Fruit fly (Drosophila melanogaster) whole organism, prepupa: ENCODE results near the gene mRpS34.

Experiments used
- Blimp-1 ChIP-seq: fragments of 200-800 bp; sonication (Bioruptor generic); optimal IDR thresholded peaks from 3 replicates; lab custom pipeline; 2017; ENCODE audit warnings: missing biosample characterization, missing genetic modification characterization, mild to moderate bottlenecking, moderate library complexity, missing genetic modification reagents
- CG10631 ChIP-seq: fragments of 200-800 bp; sonication (Bioruptor generic); optimal IDR thresholded peaks from 2 replicates; lab custom pipeline; 2016; ENCODE audit warnings: missing biosample characterization, missing genetic modification characterization
- CG10669 ChIP-seq: fragments of 200-800 bp; sonication (Bioruptor generic); optimal IDR thresholded peaks from 3 replicates; lab custom pipeline; 2018; ENCODE audit warnings: missing biosample characterization, mild to moderate bottlenecking, missing genetic modification characterization, moderate library complexity
- CG11294 ChIP-seq: fragments of 200-800 bp; sonication (Bioruptor generic); IDR thresholded peaks from 2 replicates; pipeline ENCODE4 v1.3.6; 2022; ENCODE audit warnings: missing biosample characterization, missing genetic modification characterization
- CG11762 ChIP-seq: fragments of 200-800 bp; sonication (Bioruptor generic); optimal IDR thresholded peaks from 3 replicates; lab custom pipeline; 2016; ENCODE audit warnings: missing biosample characterization, missing genetic modification characterization; ENCODE audit not compliant: insufficient read depth
- CG11902 ChIP-seq: fragments of 200-800 bp; sonication (Bioruptor generic); optimal IDR thresholded peaks from 3 replicates; lab custom pipeline; 2016; ENCODE audit warnings: missing biosample characterization, missing genetic modification characterization
- CG15336 ChIP-seq: fragments of 200-800 bp; sonication (Bioruptor generic); IDR thresholded peaks from 2 replicates; pipeline ENCODE4 v1.3.6; 2022; ENCODE audit warnings: missing biosample characterization, missing genetic modification characterization
- CG1621 ChIP-seq: fragments of 200-800 bp; sonication (Bioruptor generic); optimal IDR thresholded peaks from 3 replicates; lab custom pipeline; 2018; ENCODE audit warnings: missing biosample characterization, mild to moderate bottlenecking, missing genetic modification characterization
- CG3032 ChIP-seq: fragments of 200-800 bp; optimal IDR thresholded peaks from 2 replicates; lab custom pipeline; 2019; ENCODE audit warnings: missing biosample characterization, mild to moderate bottlenecking, missing genetic modification characterization, moderate library complexity
- CG31627 ChIP-seq: fragments of 200-800 bp; sonication (Bioruptor generic); optimal IDR thresholded peaks from 3 replicates; lab custom pipeline; 2016; ENCODE audit warnings: missing biosample characterization, missing genetic modification characterization
- CG32006 ChIP-seq: fragments of 200-800 bp; sonication (Bioruptor generic); optimal IDR thresholded peaks from 3 replicates; lab custom pipeline; 2017; ENCODE audit warnings: missing biosample characterization, mild to moderate bottlenecking, missing genetic modification characterization
- CG34406 ChIP-seq: fragments of 200-800 bp; sonication (Bioruptor generic); optimal IDR thresholded peaks from 3 replicates; lab custom pipeline; 2016; ENCODE audit warnings: missing biosample characterization, missing genetic modification characterization
- CG4318 ChIP-seq: fragments of 200-800 bp; sonication (Bioruptor generic); optimal IDR thresholded peaks from 3 replicates; lab custom pipeline; 2017; ENCODE audit warnings: missing biosample characterization, mild to moderate bottlenecking, missing genetic modification characterization
- CG6163 ChIP-seq: fragments of 200-800 bp; sonication (Bioruptor generic); IDR thresholded peaks from 3 replicates; pipeline ENCODE4 v1.3.6; 2022; ENCODE audit warnings: missing biosample characterization, missing genetic modification characterization
- CG6276 ChIP-seq: fragments of 200-800 bp; sonication (Bioruptor generic); optimal IDR thresholded peaks from 2 replicates; lab custom pipeline; 2017; ENCODE audit warnings: missing biosample characterization, mild to moderate bottlenecking, missing genetic modification characterization
- CG6854 ChIP-seq: fragments of 200-800 bp; sonication (Bioruptor generic); optimal IDR thresholded peaks from 2 replicates; lab custom pipeline; 2017; ENCODE audit warnings: missing biosample characterization, mild to moderate bottlenecking, missing genetic modification characterization
- CG7368 ChIP-seq: fragments of 200-800 bp; sonication (Bioruptor generic); optimal IDR thresholded peaks from 3 replicates; lab custom pipeline; 2016; ENCODE audit warnings: missing biosample characterization, missing genetic modification characterization
- CG8119 ChIP-seq: fragments of 200-800 bp; sonication (Bioruptor generic); IDR thresholded peaks from 3 replicates; pipeline ENCODE4 v1.3.6; 2022; ENCODE audit warnings: missing biosample characterization, missing genetic modification characterization
- CG8632 ChIP-seq: fragments of 200-800 bp; sonication (Bioruptor generic); optimal IDR thresholded peaks from 3 replicates; lab custom pipeline; 2016; ENCODE audit warnings: missing biosample characterization, missing genetic modification characterization
- CG9139 ChIP-seq: fragments of 200-800 bp; sonication (Bioruptor generic); optimal IDR thresholded peaks from 3 replicates; lab custom pipeline; 2017; ENCODE audit warnings: missing biosample characterization, mild to moderate bottlenecking, missing genetic modification characterization
- Eip75B ChIP-seq: fragments of 200-800 bp; sonication (Bioruptor generic); optimal IDR thresholded peaks from 3 replicates; lab custom pipeline; 2016; ENCODE audit warnings: missing biosample characterization, missing genetic modification characterization
- Eip78C ChIP-seq: fragments of 200-800 bp; sonication (Bioruptor generic); peaks from one replicate; lab custom pipeline; 2016; ENCODE audit warnings: missing biosample characterization, missing genetic modification characterization
- Eip93F ChIP-seq: fragments of 200-800 bp; sonication (Bioruptor generic); optimal IDR thresholded peaks from 2 replicates; lab custom pipeline; 2016; ENCODE audit warnings: missing biosample characterization, mild to moderate bottlenecking, missing genetic modification characterization
- Ets21C ChIP-seq: fragments of 200-800 bp; sonication (Bioruptor generic); optimal IDR thresholded peaks from 3 replicates; lab custom pipeline; 2016; ENCODE audit warnings: missing biosample characterization, missing genetic modification characterization
- Ets96B ChIP-seq: fragments of 200-800 bp; optimal IDR thresholded peaks from 2 replicates; lab custom pipeline; 2019; ENCODE audit warnings: missing biosample characterization, mild to moderate bottlenecking, missing genetic modification characterization, moderate library complexity
- Gug ChIP-seq: fragments of 200-800 bp; sonication (Bioruptor generic); IDR thresholded peaks from 2 replicates; pipeline ENCODE4 v1.3.6; 2022; ENCODE audit warnings: missing biosample characterization, missing genetic modification characterization
- Hr39 ChIP-seq: fragments of 200-800 bp; sonication (Bioruptor generic); optimal IDR thresholded peaks from 2 replicates; lab custom pipeline; 2016; ENCODE audit warnings: missing biosample characterization, missing genetic modification characterization
- Hr4 ChIP-seq: fragments of 200-800 bp; sonication (Bioruptor generic); optimal IDR thresholded peaks from 3 replicates; lab custom pipeline; 2016; ENCODE audit warnings: missing biosample characterization, missing genetic modification characterization
- Lpt ChIP-seq: fragments of 200-800 bp; sonication (Bioruptor generic); optimal IDR thresholded peaks from 3 replicates; lab custom pipeline; 2016; ENCODE audit warnings: missing biosample characterization, missing genetic modification characterization
- Met ChIP-seq: fragments of 200-800 bp; sonication (Bioruptor generic); optimal IDR thresholded peaks from 3 replicates; lab custom pipeline; 2016; ENCODE audit warnings: missing biosample characterization, missing genetic modification characterization
- OdsH ChIP-seq: fragments of 200-800 bp; sonication (Bioruptor generic); optimal IDR thresholded peaks from 3 replicates; lab custom pipeline; 2016; ENCODE audit warnings: missing biosample characterization, missing genetic modification characterization
- Sox102F ChIP-seq: fragments of 200-800 bp; sonication (Bioruptor generic); optimal IDR thresholded peaks from 2 replicates; lab custom pipeline; 2016; ENCODE audit warnings: missing biosample characterization, mild to moderate bottlenecking, missing genetic modification characterization
- Sox14 ChIP-seq: fragments of 200-800 bp; sonication (Bioruptor generic); optimal IDR thresholded peaks from 3 replicates; lab custom pipeline; 2016; ENCODE audit warnings: missing biosample characterization, missing genetic modification characterization
- achi ChIP-seq: fragments of 200-800 bp; sonication (Bioruptor generic); optimal IDR thresholded peaks from 3 replicates; lab custom pipeline; 2016; ENCODE audit warnings: missing biosample characterization, missing genetic modification characterization
- acj6 ChIP-seq: fragments of 200-800 bp; sonication (Bioruptor generic); optimal IDR thresholded peaks from 3 replicates; lab custom pipeline; 2016; ENCODE audit warnings: missing biosample characterization, missing genetic modification characterization
- cyc ChIP-seq: fragments of 200-800 bp; sonication (Bioruptor generic); optimal IDR thresholded peaks from 3 replicates; lab custom pipeline; 2016; ENCODE audit warnings: missing biosample characterization, missing genetic modification characterization
- dsx ChIP-seq: fragments of 200-800 bp; optimal IDR thresholded peaks from 3 replicates; lab custom pipeline; 2019; ENCODE audit warnings: missing biosample characterization, mild to moderate bottlenecking, missing genetic modification characterization, moderate library complexity; ENCODE audit not compliant: poor library complexity, severe bottlenecking
- eg ChIP-seq: fragments of 200-800 bp; sonication (Bioruptor generic); IDR thresholded peaks from 3 replicates; pipeline ENCODE4 v1.3.6; 2022; ENCODE audit warnings: missing biosample characterization, missing genetic modification characterization
- esn ChIP-seq: fragments of 200-800 bp; sonication (Bioruptor generic); optimal IDR thresholded peaks from 2 replicates; lab custom pipeline; 2016; ENCODE audit warnings: missing biosample characterization, mild to moderate bottlenecking, missing genetic modification characterization, moderate library complexity
- fd85E ChIP-seq: fragments of 200-800 bp; sonication (Bioruptor generic); optimal IDR thresholded peaks from 3 replicates; lab custom pipeline; 2016; ENCODE audit warnings: missing biosample characterization, missing genetic modification characterization
- fkh ChIP-seq: fragments of 200-800 bp; sonication (Bioruptor generic); optimal IDR thresholded peaks from 3 replicates; lab custom pipeline; 2017; ENCODE audit warnings: missing biosample characterization, mild to moderate bottlenecking, missing genetic modification characterization, moderate library complexity
- lz ChIP-seq: fragments of 200-800 bp; sonication (Bioruptor generic); optimal IDR thresholded peaks from 3 replicates; lab custom pipeline; 2016; ENCODE audit warnings: missing biosample characterization, missing genetic modification characterization
- salr ChIP-seq, 2 experiments: fragments of 200-800 bp; sonication (Bioruptor generic); optimal IDR thresholded peaks; 3 replicates each; lab custom pipeline; 2016 to 2018; ENCODE audit warnings: missing biosample characterization in 2 of 2, missing genetic modification characterization in 2 of 2, mild to moderate bottlenecking in 1 of 2
- spab ChIP-seq: fragments of 200-800 bp; sonication (Bioruptor generic); optimal IDR thresholded peaks from 2 replicates; lab custom pipeline; 2017; ENCODE audit warnings: missing biosample characterization, mild to moderate bottlenecking, missing genetic modification characterization, missing genetic modification reagents
- ss ChIP-seq, 2 experiments: fragments of 200-800 bp; sonication (Bioruptor generic); optimal IDR thresholded peaks; 2 replicates in 1 of 2; 3 replicates in 1 of 2; lab custom pipeline; 2017 to 2018; ENCODE audit warnings: mild to moderate bottlenecking in 2 of 2, missing biosample characterization in 2 of 2, missing genetic modification characterization in 2 of 2, moderate library complexity in 1 of 2
- vri ChIP-seq: fragments of 200-800 bp; sonication (Bioruptor generic); optimal IDR thresholded peaks from 3 replicates; lab custom pipeline; 2016; ENCODE audit warnings: missing biosample characterization, mild to moderate bottlenecking, missing genetic modification characterization

Gene mRpS34

DNA sequence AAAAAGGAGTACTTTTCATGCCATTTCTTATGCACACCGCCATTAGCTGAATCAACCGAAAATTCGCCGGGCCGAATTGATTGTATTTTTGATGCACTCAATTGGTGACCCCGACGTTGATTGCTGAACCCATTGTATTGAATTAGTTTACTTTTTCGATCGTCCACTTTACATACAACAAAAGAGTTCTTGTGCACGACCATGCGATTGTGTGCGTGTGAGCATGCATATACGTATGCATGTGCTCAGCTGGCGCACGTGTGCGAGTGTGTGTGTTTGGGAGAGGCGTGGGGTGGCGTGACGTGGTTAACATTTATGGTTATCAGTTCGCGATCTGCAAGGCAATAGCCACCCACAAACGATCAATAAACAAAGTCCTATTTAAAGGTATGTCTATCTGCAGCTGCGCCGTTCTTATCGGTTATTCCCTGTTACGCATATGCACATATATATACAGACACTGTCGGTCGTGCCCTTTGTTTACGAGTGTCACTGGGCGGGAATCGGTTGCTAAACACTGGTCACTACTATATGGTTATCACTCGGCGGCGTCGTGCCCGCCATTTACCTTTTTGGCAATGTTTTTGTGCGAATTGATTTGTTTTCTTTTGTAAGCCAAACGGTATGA lies 37.5 kb downstream of the mRpS34 start (continued):
- no peak for TF ChIP-seq eg (GFP tag; lab: Robert Waterston, UW)
- TF ChIP-seq fkh (GFP tag; lab: Kevin White, UChicago): peak; percentile 36
- TF ChIP-seq CG32006 (GFP tag; lab: Kevin White, UChicago): no peak
- TF ChIP-seq Gug (GFP tag; lab: Robert Waterston, UW): no peak
- peak; percentile 84 for TF ChIP-seq vri (GFP tag; lab: Kevin White, UChicago)
- TF ChIP-seq CG10631: no peak
- peak; percentile 83 for TF ChIP-seq ss (GFP tag; optimal IDR thresholded peaks at IDR 0.05; lab: Kevin White, UChicago)
- TF ChIP-seq Hr4 (GFP tag; lab: Kevin White, UChicago): no peak

DNA sequence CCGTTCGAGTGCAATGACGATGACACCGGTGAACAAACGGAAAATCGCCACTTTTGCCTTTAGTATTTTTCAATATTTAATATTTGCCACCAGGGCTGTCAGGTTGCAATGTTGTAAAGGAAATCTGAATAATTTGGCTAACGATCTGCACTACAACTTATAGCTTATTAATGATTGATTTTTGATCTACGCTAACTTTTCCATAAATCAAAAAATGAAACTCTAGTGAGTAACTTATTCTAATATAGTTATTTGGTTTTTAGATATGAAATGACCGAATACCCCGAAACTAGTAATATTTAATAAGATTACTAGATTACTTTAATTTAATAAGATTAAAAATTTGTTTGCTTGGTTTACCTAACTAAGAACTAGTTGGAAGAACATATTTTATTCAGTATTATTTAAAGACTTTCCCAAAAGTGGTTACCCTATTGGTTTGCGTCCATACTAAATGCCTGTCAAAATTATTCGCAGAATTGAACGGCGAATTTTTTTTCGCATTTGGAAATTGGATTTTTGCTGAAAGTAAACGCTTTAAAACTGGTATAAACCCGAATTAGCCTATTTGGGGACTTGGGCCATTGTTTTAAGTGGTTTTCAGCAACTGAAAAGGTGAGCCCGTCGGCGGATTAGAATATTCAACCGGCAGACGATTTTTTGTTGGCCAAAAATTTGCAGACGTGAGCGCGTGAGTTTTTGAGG lies 38.2 kb downstream of the mRpS34 start, which contains the start of the genes Agpat3 and RAF2:
Agpat3 (minus strand) TSS at position 78 of the 705 bp plus-strand sequence.
RAF2 (plus strand) TSS at position 448 of the 705 bp plus-strand sequence.
- no peak for TF ChIP-seq spab (GFP tag; lab: Kevin White, UChicago)
- TF ChIP-seq CG6854 (GFP tag; lab: Kevin White, UChicago): no peak
- TF ChIP-seq Hr4 (GFP tag; lab: Kevin White, UChicago): peak; percentile 37
- TF ChIP-seq salr (GFP tag; optimal IDR thresholded peaks at IDR 0.05; lab: Kevin White, UChicago): peak in 1 of 2 experiments; percentile 40
- TF ChIP-seq acj6 (GFP tag; lab: Kevin White, UChicago): peak; percentile 63
- TF ChIP-seq CG31627 (GFP tag; lab: Kevin White, UChicago): peak; percentile 67
- no peak for TF ChIP-seq CG8632 (GFP tag; lab: Kevin White, UChicago)
- TF ChIP-seq lz: peak; percentile 34
- TF ChIP-seq vri (GFP tag; lab: Kevin White, UChicago): no peak
- TF ChIP-seq CG9139 (GFP tag; lab: Kevin White, UChicago): no peak
- peak; percentile 12 for TF ChIP-seq CG4318 (GFP tag; lab: Kevin White, UChicago)
- TF ChIP-seq CG6276 (GFP tag; lab: Kevin White, UChicago): no peak
- TF ChIP-seq CG8119 (GFP tag; lab: Robert Waterston, UW): 0 out of 3 replicates have a peak, but pooled peaks have one; percentile 29
- no peak for TF ChIP-seq CG7368 (GFP tag; lab: Kevin White, UChicago)
- TF ChIP-seq OdsH (GFP tag; lab: Kevin White, UChicago): peak; percentile 58
- TF ChIP-seq Ets21C (GFP tag; lab: Kevin White, UChicago): peak; percentile 23
- TF ChIP-seq Ets96B: peak; percentile 29
- TF ChIP-seq CG10669: peak; percentile 16
- no peak for TF ChIP-seq CG1621
- TF ChIP-seq Eip75B (GFP tag; lab: Kevin White, UChicago): peak; percentile 7
- TF ChIP-seq Eip78C (GFP tag; lab: Kevin White, UChicago): peak; percentile 44
- peak; percentile 52 for TF ChIP-seq CG10631
- TF ChIP-seq CG6163 (GFP tag; lab: Robert Waterston, UW): 0 out of 3 replicates have a peak, but pooled peaks have one; percentile 40
- peak; percentile 59; the same call in 1 of the 3 replicates for TF ChIP-seq eg (GFP tag; lab: Robert Waterston, UW)
- TF ChIP-seq Blimp-1 (GFP tag; lab: Kevin White, UChicago): no peak
- TF ChIP-seq esn (GFP tag; lab: Kevin White, UChicago): peak; percentile 46
- peak; percentile 42 for TF ChIP-seq CG32006 (GFP tag; lab: Kevin White, UChicago)
- peak; percentile 20 for TF ChIP-seq Met (GFP tag; lab: Kevin White, UChicago)
- no peak for TF ChIP-seq CG11762 (GFP tag; lab: Kevin White, UChicago)
- no peak for TF ChIP-seq Lpt
- peak; percentile 61 for TF ChIP-seq cyc (GFP tag; lab: Kevin White, UChicago)
- TF ChIP-seq fd85E (GFP tag; lab: Kevin White, UChicago): no peak
- peak; percentile 57 for TF ChIP-seq CG3032 (tag; lab: Kevin White, UChicago)
- TF ChIP-seq CG11902 (GFP tag; lab: Kevin White, UChicago): peak; percentile 49
- TF ChIP-seq CG11294 (GFP tag; lab: Robert Waterston, UW): peak; percentile 31; the same call in 1 of the 2 replicates
- TF ChIP-seq Hr39: peak; percentile 42
- no peak for TF ChIP-seq Sox102F (GFP tag; lab: Kevin White, UChicago)
- TF ChIP-seq fkh (GFP tag; lab: Kevin White, UChicago): no peak
- TF ChIP-seq CG34406: peak; percentile 30
- no peak for TF ChIP-seq Sox14 (GFP tag; lab: Kevin White, UChicago)
- TF ChIP-seq Eip93F (GFP tag; lab: Kevin White, UChicago): no peak
- TF ChIP-seq achi (GFP tag; lab: Kevin White, UChicago): peak; percentile 82
- peak; percentile 23; the same call in 1 of the 2 replicates for TF ChIP-seq CG15336 (GFP tag; lab: Robert Waterston, UW)
- TF ChIP-seq dsx (GFP tag; lab: Kevin White, UChicago): no peak
